Fruit fly (Drosophila melanogaster): ENCODE data around the gene sd.

Gene sd

dm6 chrX:15758692-15759240 lies 45.4 kb upstream of the sd start (continued):
- no peak for TF ChIP-seq Aef1 (GFP tag; IDR thresholded peaks at IDR 0.05)
- peak; percentile 9 for TF ChIP-seq cg (GFP tag; optimal IDR thresholded peaks at IDR 0.05)
- no peak for TF ChIP-seq CG6683 (GFP tag; optimal IDR thresholded peaks at IDR 0.05)
- no peak for TF ChIP-seq Gsc (GFP tag; IDR thresholded peaks at IDR 0.05)
- no peak for TF ChIP-seq HLH54F (GFP tag; optimal IDR thresholded peaks at IDR 0.05)
- peak; percentile 0 for TF ChIP-seq B-H2 (GFP tag; optimal IDR thresholded peaks at IDR 0.05)
- TF ChIP-seq Dad (GFP tag; optimal IDR thresholded peaks at IDR 0.05) = no peak
- no peak for TF ChIP-seq Mrtf (GFP tag; IDR thresholded peaks at IDR 0.05)
- TF ChIP-seq CG15479 (GFP tag; optimal IDR thresholded peaks at IDR 0.05) = peak; percentile 17
- TF ChIP-seq CG9817 (tag; optimal IDR thresholded peaks at IDR 0.05) = no peak

DNA sequence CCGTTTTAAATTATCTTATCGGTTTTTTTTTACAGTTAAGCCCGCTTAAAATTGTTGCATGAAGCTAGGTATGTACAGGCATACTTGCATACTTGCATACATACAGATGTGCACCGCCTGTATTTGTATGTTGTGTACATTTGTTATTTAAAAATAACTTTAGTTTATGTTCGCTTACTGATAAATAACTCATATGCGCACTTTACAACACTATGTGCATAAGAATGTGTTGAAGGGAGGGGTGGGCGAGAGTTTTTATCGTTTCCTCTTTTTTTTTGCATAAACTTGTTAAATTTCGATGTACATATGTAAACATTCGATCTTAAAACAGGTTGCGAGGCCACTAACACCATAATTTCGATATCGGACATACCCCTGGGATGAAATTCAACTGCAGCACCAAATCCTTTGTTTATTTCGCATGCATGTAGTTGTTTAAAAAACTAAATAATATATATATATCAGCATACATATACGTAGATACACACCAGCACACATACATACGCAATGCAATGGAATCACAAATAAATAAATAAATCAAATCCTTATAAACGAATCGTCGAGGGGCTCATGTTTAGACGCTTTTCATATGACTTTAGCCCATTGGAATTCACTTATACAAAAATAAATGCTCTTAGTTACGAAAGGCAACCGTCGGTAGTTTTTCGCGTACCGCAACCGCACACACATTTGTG lies 44.3 kb upstream of the sd start:
- TF ChIP-seq luna (GFP tag; optimal IDR thresholded peaks at IDR 0.05) (no peak), Med (GFP tag) (peak; percentile 35), chinmo (GFP tag; IDR thresholded peaks at IDR 0.05; ENCODE audit: partially characterized antibody) (0 out of 4 replicates have a peak, but pooled peaks have one; percentile 58), CG8924 (tag; optimal IDR thresholded peaks at IDR 0.05) (peak; percentile 53), sd (tag; optimal IDR thresholded peaks at IDR 0.05) (peak; percentile 60), ham (GFP tag; IDR thresholded peaks at IDR 0.05) (no peak), nerfin-1 (tag; optimal IDR thresholded peaks at IDR 0.05) (peak; percentile 59), cg (GFP tag; optimal IDR thresholded peaks at IDR 0.05) (peak; percentile 68), CG10267 (tag; optimal IDR thresholded peaks at IDR 0.05) (peak; percentile 66), ap (GFP tag; IDR thresholded peaks at IDR 0.05) (no peak), CG4617 (GFP tag; optimal IDR thresholded peaks at IDR 0.05; ENCODE audit: borderline replicate concordance) (no peak), sens (GFP tag) (peak; percentile 39), E2f1 (GFP tag; IDR thresholded peaks at IDR 0.05) (no peak)

- TF ChIP-seq Mes4 (GFP tag; optimal IDR thresholded peaks at IDR 0.05) = no peak
- peak; percentile 92 for TF ChIP-seq CG16813 (GFP tag; IDR thresholded peaks at IDR 0.05; ENCODE audit: partially characterized antibody)
- TF ChIP-seq Ets65A (GFP tag) = no peak
- TF ChIP-seq Doc3 (GFP tag; IDR thresholded peaks at IDR 0.05; ENCODE audit: partially characterized antibody) = peak; percentile 80
- TF ChIP-seq row (GFP tag; IDR thresholded peaks at IDR 0.05) = peak; percentile 57
- peak; percentile 93 for TF ChIP-seq Dref (GFP tag; IDR thresholded peaks at IDR 0.05)
- TF ChIP-seq grn (GFP tag; optimal IDR thresholded peaks at IDR 0.05) = peak; percentile 14
- no peak for TF ChIP-seq zf30C (GFP tag; optimal IDR thresholded peaks at IDR 0.05)
- peak; percentile 96 for TF ChIP-seq bbx (GFP tag; IDR thresholded peaks at IDR 0.05; ENCODE audit: partially characterized antibody)
- peak; percentile 96 for TF ChIP-seq kah (GFP tag; optimal IDR thresholded peaks at IDR 0.05)
- no peak for TF ChIP-seq kni (GFP tag; optimal IDR thresholded peaks at IDR 0.05)
- TF ChIP-seq CG1024 (GFP tag; IDR thresholded peaks at IDR 0.05) = peak; percentile 11; the same call in 1 of the 2 replicates
- no peak for TF ChIP-seq CG4360 (GFP tag; IDR thresholded peaks at IDR 0.05)
- TF ChIP-seq sqz (GFP tag; optimal IDR thresholded peaks at IDR 0.05) = peak; percentile 52
- no peak for TF ChIP-seq CG14965 (GFP tag; optimal IDR thresholded peaks at IDR 0.05; ENCODE audit: borderline replicate concordance)
- TF ChIP-seq CG13287 (GFP tag; IDR thresholded peaks at IDR 0.05; ENCODE audit: partially characterized antibody) = peak; percentile 86
- TF ChIP-seq CG1233 (GFP tag; optimal IDR thresholded peaks at IDR 0.05) = no peak
- TF ChIP-seq knrl (GFP tag; IDR thresholded peaks at IDR 0.05; ENCODE audit: partially characterized antibody) = peak; percentile 89
- no peak for TF ChIP-seq CoRest (tag; optimal IDR thresholded peaks at IDR 0.05)
- no peak for TF ChIP-seq fd64A (GFP tag; optimal IDR thresholded peaks at IDR 0.05)
- TF ChIP-seq CG16863 (GFP tag; optimal IDR thresholded peaks at IDR 0.05) = no peak
- TF ChIP-seq psq (GFP tag; optimal IDR thresholded peaks at IDR 0.05) = no peak
- TF ChIP-seq CG34224 (GFP tag; IDR thresholded peaks at IDR 0.05; ENCODE audit: partially characterized antibody) = peak; percentile 87
Observed at dm6 chrX:15760447-15761297, 43.5 kb upstream of the sd start, which contains the start of the genes Graf and mRpL3. Gene Graf, minus strand, starts transcription at chrX:15760733. Gene mRpL3, plus strand, starts transcription at chrX:15761248.
